Worm (Caenorhabditis elegans): ENCODE results near the gene T16H12.13.
"Not testable (repeated sequence)": the region's sequence is repeated elsewhere in the genome, so short reads cannot be mapped to it uniquely, and the experiment has no call there.

Gene T16H12.13

ce11 chrIII:10085103-10085502, at the start of gene T16H12.13:
T16H12.13 (plus strand) TSS chrIII:10085403.
- TF ChIP-seq dao-5 (tag; optimal IDR thresholded peaks at IDR 0.05) (no peak), him-1 (tag; optimal IDR thresholded peaks at IDR 0.05) (no peak), W03F9.2 (tag; optimal IDR thresholded peaks at IDR 0.05) (no peak)

ce11 chrIII:10035783-10036182, 49.4 kb upstream of the T16H12.13 start, which contains the start of gene xbx-3:
xbx-3 (plus strand) TSS chrIII:10035945.
- no peak for TF ChIP-seq W03F9.2 (tag; optimal IDR thresholded peaks at IDR 0.05)
- TF ChIP-seq him-1 (tag; optimal IDR thresholded peaks at IDR 0.05) = no peak
- TF ChIP-seq dao-5 (tag; optimal IDR thresholded peaks at IDR 0.05) = no peak

- TF ChIP-seq dao-5 (tag; optimal IDR thresholded peaks at IDR 0.05) = no peak
- no peak for TF ChIP-seq W03F9.2 (tag; optimal IDR thresholded peaks at IDR 0.05)
- no peak for TF ChIP-seq him-1 (tag; optimal IDR thresholded peaks at IDR 0.05)
Measured at ce11 chrIII:10037150-10037549, 48.1 kb upstream of the T16H12.13 start, which contains the start of gene M04D8.7. M04D8.7 (plus strand) TSS chrIII:10037450.

ce11 chrIII:10040013-10040412, 45.2 kb upstream of the T16H12.13 start, which contains the start of gene T16G12.7:
T16G12.7 (minus strand) TSS chrIII:10040113.
- no peak for TF ChIP-seq him-1 (tag; optimal IDR thresholded peaks at IDR 0.05)
- no peak for TF ChIP-seq W03F9.2 (tag; optimal IDR thresholded peaks at IDR 0.05)
- TF ChIP-seq dao-5 (tag; optimal IDR thresholded peaks at IDR 0.05) = no peak

- TF ChIP-seq W03F9.2 (tag; optimal IDR thresholded peaks at IDR 0.05) = no peak
Measured at ce11 chrIII:10049682-10050081, 35.5 kb upstream of the T16H12.13 start, which contains the start of gene T16G12.1. T16G12.1 (minus strand) TSS chrIII:10049857.

ce11 chrIII:10050321-10050720, 34.9 kb upstream of the T16H12.13 start, which contains the start of gene T16G12.3:
T16G12.3 (plus strand) TSS chrIII:10050621.
- not testable (repeated sequence) for TF ChIP-seq him-1, dao-5, W03F9.2 (tag; optimal IDR thresholded peaks at IDR 0.05)

- not testable (repeated sequence) for TF ChIP-seq dao-5, W03F9.2, him-1 (tag; optimal IDR thresholded peaks at IDR 0.05)
Measured at ce11 chrIII:10053312-10053711, 31.9 kb upstream of the T16H12.13 start, which contains the start of gene T16G12.12. T16G12.12 (plus strand) TSS chrIII:10053612.

- TF ChIP-seq him-1 (tag; optimal IDR thresholded peaks at IDR 0.05) (no peak), W03F9.2 (tag; optimal IDR thresholded peaks at IDR 0.05) (no peak), dao-5 (tag; optimal IDR thresholded peaks at IDR 0.05) (no peak)
Measured at ce11 chrIII:10056033-10056432, 29.2 kb upstream of the T16H12.13 start, which contains the start of gene T16G12.10. T16G12.10 (minus strand) TSS chrIII:10056133.

- TF ChIP-seq W03F9.2 (tag; optimal IDR thresholded peaks at IDR 0.05) (no peak), dao-5 (tag; optimal IDR thresholded peaks at IDR 0.05) (no peak), him-1 (tag; optimal IDR thresholded peaks at IDR 0.05) (no peak)
Measured at ce11 chrIII:10057518-10057917, 27.7 kb upstream of the T16H12.13 start, which contains the start of gene T16G12.4. T16G12.4 (plus strand) TSS chrIII:10057818.

ce11 chrIII:10059002-10059401, 26.2 kb upstream of the T16H12.13 start, which contains the start of gene T16G12.8:
T16G12.8 (plus strand) TSS chrIII:10059302.
- TF ChIP-seq W03F9.2 (tag; optimal IDR thresholded peaks at IDR 0.05) (no peak), him-1 (tag; optimal IDR thresholded peaks at IDR 0.05) (no peak), dao-5 (tag; optimal IDR thresholded peaks at IDR 0.05) (no peak)

- no peak for TF ChIP-seq W03F9.2 (tag; optimal IDR thresholded peaks at IDR 0.05)
Measured at ce11 chrIII:10060573-10060972, 24.6 kb upstream of the T16H12.13 start, which contains the start of gene T16G12.13. T16G12.13 (plus strand) TSS chrIII:10060865.

ce11 chrIII:10064140-10064539, 21.1 kb upstream of the T16H12.13 start, which contains the start of gene ekl-6:
ekl-6 (plus strand) TSS chrIII:10064404.
- TF ChIP-seq W03F9.2 (tag; optimal IDR thresholded peaks at IDR 0.05) (peak; percentile 51), him-1 (tag; optimal IDR thresholded peaks at IDR 0.05) (no peak)

- TF ChIP-seq him-1 (tag; optimal IDR thresholded peaks at IDR 0.05) (no peak), dao-5 (tag; optimal IDR thresholded peaks at IDR 0.05) (no peak), W03F9.2 (tag; optimal IDR thresholded peaks at IDR 0.05) (no peak)
Measured at ce11 chrIII:10069278-10069677, 15.9 kb upstream of the T16H12.13 start, which contains the start of gene T16G12.6. T16G12.6 (plus strand) TSS chrIII:10069578.

- TF ChIP-seq him-1 (tag; optimal IDR thresholded peaks at IDR 0.05) (no peak), dao-5 (tag; optimal IDR thresholded peaks at IDR 0.05) (no peak), W03F9.2 (tag; optimal IDR thresholded peaks at IDR 0.05) (no peak)
Measured at ce11 chrIII:10076042-10076441, 9.2 kb upstream of the T16H12.13 start.

ce11 chrIII:10078151-10078550, 7.1 kb upstream of the T16H12.13 start, which contains the start of gene T16G12.9:
T16G12.9 (minus strand) TSS chrIII:10078251.
- TF ChIP-seq dao-5 (tag; optimal IDR thresholded peaks at IDR 0.05) (no peak), W03F9.2 (tag; optimal IDR thresholded peaks at IDR 0.05) (no peak), him-1 (tag; optimal IDR thresholded peaks at IDR 0.05) (no peak)
